Fruit fly (Drosophila melanogaster) whole organism, wandering third instar larva: Measurements from ENCODE around the gene CG2258.

ENCODE experiments used
- CG9705 ChIP-seq: fragments of 200-800 bp; sonication (Bioruptor generic); optimal IDR thresholded peaks from 2 replicates; lab custom pipeline; 2018; ENCODE audit warnings: missing biosample characterization, mild to moderate bottlenecking, missing genetic modification characterization
- Hr83 ChIP-seq: fragments of 200-300 bp; sonication (Bioruptor generic); optimal IDR thresholded peaks from 2 replicates; lab custom pipeline; 2016; ENCODE audit warnings: missing biosample characterization, mild to moderate bottlenecking, missing genetic modification characterization, moderate library complexity; ENCODE audit not compliant: poor library complexity, severe bottlenecking
- Jra ChIP-seq: sonication (Bioruptor generic); optimal IDR thresholded peaks from 2 replicates; lab custom pipeline; 2016; ENCODE audit warnings: missing biosample characterization, missing genetic modification characterization
- Myc ChIP-seq: fragments of >200 bp; optimal IDR thresholded peaks from 2 replicates; lab custom pipeline; 2017
- OdsH ChIP-seq: fragments of 200-800 bp; sonication (Bioruptor generic); optimal IDR thresholded peaks from 2 replicates; lab custom pipeline; 2016; ENCODE audit warnings: missing biosample characterization, mild to moderate bottlenecking, missing genetic modification characterization
- br ChIP-seq: fragments of 200-800 bp; sonication (Bioruptor generic); optimal IDR thresholded peaks from 2 replicates; lab custom pipeline; 2016; ENCODE audit warnings: missing biosample characterization, missing genetic modification characterization
- brk ChIP-seq: fragments of 200-800 bp; sonication (Bioruptor generic); optimal IDR thresholded peaks from 2 replicates; lab custom pipeline; 2016; ENCODE audit warnings: missing biosample characterization, mild to moderate bottlenecking, missing genetic modification characterization
- dl ChIP-seq, 2 experiments: fragments of 175-275, 200-275 bp in 1 of 2; fragments of 200-275 bp in 1 of 2; sonication (Bioruptor generic); optimal IDR thresholded peaks; lab custom pipeline; 2018; ENCODE audit warnings: mild to moderate bottlenecking in 2 of 2, missing biosample characterization in 2 of 2, missing genetic modification characterization in 2 of 2, moderate library complexity in 2 of 2; ENCODE audit not compliant: partially characterized antibody in 2 of 2, insufficient read depth in 1 of 2
- fru ChIP-seq: fragments of 200-800 bp; sonication (Bioruptor generic); optimal IDR thresholded peaks from 3 replicates; lab custom pipeline; 2016; ENCODE audit warnings: missing biosample characterization, mild to moderate bottlenecking, missing genetic modification characterization

DNA sequence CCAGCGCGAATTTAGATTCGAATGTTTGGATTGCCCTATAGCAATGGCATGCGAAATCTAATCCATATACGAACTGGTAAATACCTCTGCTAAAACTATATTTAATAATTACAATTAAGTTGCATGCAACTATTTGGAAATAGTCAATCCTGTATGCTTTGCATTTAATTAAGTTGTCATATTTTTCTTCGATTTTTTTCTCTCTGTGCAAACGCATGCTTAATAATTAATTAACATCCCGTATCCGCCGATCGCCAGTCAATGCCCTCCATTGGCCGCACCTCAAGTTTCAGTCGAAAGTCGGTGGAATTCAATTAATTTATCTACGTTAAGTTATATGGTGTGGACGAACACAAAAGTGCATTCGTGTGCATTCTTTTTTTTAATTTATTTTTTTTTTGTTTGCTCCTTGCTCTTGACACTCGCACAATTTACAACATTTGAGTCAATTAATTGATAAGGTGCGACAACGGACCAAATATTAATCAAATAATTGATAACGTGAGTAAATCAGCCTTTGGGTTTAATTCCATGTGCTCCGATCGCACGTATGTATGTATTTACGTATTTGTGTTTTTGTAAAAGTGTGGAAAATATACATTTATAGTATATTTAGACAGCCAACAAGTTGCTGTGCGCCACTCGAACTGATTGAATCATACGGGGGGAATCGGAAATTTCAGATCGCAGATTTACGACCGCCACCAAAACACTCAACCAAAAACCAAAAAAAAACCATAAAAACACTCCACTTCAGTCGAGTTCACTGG is 4.6 kb upstream of the CG2258 start:
- no peak for TF ChIP-seq OdsH (GFP tag; lab: Kevin White, UChicago)
- no peak for TF ChIP-seq Myc
- no peak for TF ChIP-seq dl (GFP tag; optimal IDR thresholded peaks at IDR 0.05; lab: Kevin White, UChicago; ENCODE audit: insufficient read depth in 1 of 2, partially characterized antibody in 2 of 2)
- TF ChIP-seq Hr83 (GFP tag; lab: Kevin White, UChicago): no peak
- no peak for TF ChIP-seq br (GFP tag; lab: Kevin White, UChicago)
- no peak for TF ChIP-seq CG9705
- peak; percentile 23 for TF ChIP-seq fru (GFP tag; lab: Kevin White, UChicago)
- no peak for TF ChIP-seq brk (GFP tag; lab: Kevin White, UChicago)
- no peak for TF ChIP-seq Jra (GFP tag; lab: Kevin White, UChicago)
